Worm (Caenorhabditis elegans) whole organism, L4 larva: ENCODE data around the gene Y69A2AR.50.

Experiments
- F10B5.3 ChIP-seq: sonication (generic microtip); optimal IDR thresholded peaks from 2 replicates; lab custom pipeline; 2016; ENCODE audit warnings: mild to moderate bottlenecking, missing genetic modification characterization, missing compliant biosample characterization
- F26F4.8 ChIP-seq: fragments of 200-800 bp; sonication (Bioruptor generic); conservative IDR thresholded peaks from 2 replicates; pipeline ENCODE4 v1.3.6; 2022; ENCODE audit warnings: missing genetic modification characterization, missing compliant biosample characterization
- F37D6.2 ChIP-seq: sonication (generic microtip); optimal IDR thresholded peaks from 2 replicates; lab custom pipeline; 2016; ENCODE audit warnings: mild to moderate bottlenecking, missing genetic modification characterization, missing compliant biosample characterization
- T26A8.4 ChIP-seq: fragments of 200-800 bp; sonication (Bioruptor generic); IDR thresholded peaks from 2 replicates; pipeline ENCODE4 v1.3.6; 2022; ENCODE audit warnings: missing genetic modification characterization, missing compliant biosample characterization
- Y105C5A.15 ChIP-seq: fragments of 200-800 bp; sonication (Bioruptor generic); IDR thresholded peaks from 2 replicates; pipeline ENCODE4 v1.3.6; 2022; ENCODE audit warnings: missing genetic modification characterization, missing compliant biosample characterization
- Y5F2A.4 ChIP-seq: fragments of 200-800 bp; sonication (Bioruptor generic); optimal IDR thresholded peaks from 2 replicates; lab custom pipeline; 2018; ENCODE audit warnings: mild to moderate bottlenecking, missing genetic modification characterization, missing compliant biosample characterization
- Y75B8A.6 ChIP-seq: fragments of 200-800 bp; sonication (Bioruptor generic); IDR thresholded peaks from 2 replicates; pipeline ENCODE4 v1.3.6; 2022; ENCODE audit warnings: missing genetic modification reagents, missing genetic modification characterization, missing compliant biosample characterization
- ZK337.2 ChIP-seq: fragments of 200-800 bp; sonication (Bioruptor generic); IDR thresholded peaks from 2 replicates; pipeline ENCODE4 v1.3.6; 2022; ENCODE audit warnings: missing genetic modification reagents, missing genetic modification characterization, missing compliant biosample characterization
- aha-1 ChIP-seq: fragments of 150-350 bp; peaks from one replicate; lab custom pipeline; 2014; ENCODE audit warnings: missing biosample characterization, missing genetic modification characterization
- aly-2 ChIP-seq: sonication (generic microtip); optimal IDR thresholded peaks from 2 replicates; lab custom pipeline; 2018; ENCODE audit warnings: missing biosample characterization, missing genetic modification characterization
- ama-1 ChIP-seq: fragments of 150-350 bp; optimal IDR thresholded peaks from 2 replicates; lab custom pipeline; 2014; ENCODE audit warnings: inconsistent platforms, mixed read lengths
- ceh-28 ChIP-seq: fragments of 150-350 bp; optimal IDR thresholded peaks from 2 replicates; lab custom pipeline; 2014; ENCODE audit warnings: missing biosample characterization, missing genetic modification reagents, missing genetic modification characterization
- ceh-32 ChIP-seq: sonication (generic microtip); optimal IDR thresholded peaks from 2 replicates; lab custom pipeline; 2016; ENCODE audit warnings: mild to moderate bottlenecking, missing genetic modification characterization, missing compliant biosample characterization; ENCODE audit not compliant: poor library complexity
- ceh-44 ChIP-seq: fragments of 200-800 bp; sonication (Bioruptor generic); IDR thresholded peaks from 2 replicates; pipeline ENCODE4 v1.3.6; 2022; ENCODE audit warnings: missing genetic modification reagents, missing genetic modification characterization, missing compliant biosample characterization
- ces-1 ChIP-seq: fragments of 150-350 bp; sonication (generic microtip); optimal IDR thresholded peaks from 4 replicates; lab custom pipeline; 2014; ENCODE audit warnings: missing biosample characterization, missing genetic modification reagents, missing genetic modification characterization
- ctbp-1 ChIP-seq: fragments of 200-800 bp; sonication (Bioruptor generic); IDR thresholded peaks from 2 replicates; pipeline ENCODE4 v1.3.6; 2022; ENCODE audit warnings: missing genetic modification reagents, missing genetic modification characterization, missing compliant biosample characterization
- egl-27 ChIP-seq: sonication (generic microtip); optimal IDR thresholded peaks from 3 replicates; lab custom pipeline; 2017; ENCODE audit warnings: missing biosample characterization, missing genetic modification reagents, missing genetic modification characterization
- egl-43 ChIP-seq: fragments of 200-800 bp; sonication (Bioruptor generic); IDR thresholded peaks from 2 replicates; pipeline ENCODE4 v1.3.6; 2022; ENCODE audit warnings: missing genetic modification reagents, missing genetic modification characterization, missing compliant biosample characterization
- fos-1 ChIP-seq: fragments of 150-350 bp; optimal IDR thresholded peaks from 2 replicates; lab custom pipeline; 2014; ENCODE audit warnings: missing biosample characterization, missing genetic modification characterization
- hif-1 ChIP-seq, 2 experiments: sonication (generic microtip); optimal IDR thresholded peaks; 2 replicates each; lab custom pipeline; 2016 to 2017; ENCODE audit warnings: missing compliant biosample characterization in 2 of 2, missing genetic modification characterization in 2 of 2, missing genetic modification reagents in 2 of 2, missing genotype in 2 of 2, mild to moderate bottlenecking in 1 of 2
- lim-7 ChIP-seq: fragments of 200-800 bp; sonication (Bioruptor generic); IDR thresholded peaks from 2 replicates; pipeline ENCODE4 v1.3.6; 2022; ENCODE audit warnings: missing genetic modification characterization, missing compliant biosample characterization
- lin-13 ChIP-seq: fragments of 150-350 bp; optimal IDR thresholded peaks from 2 replicates; lab custom pipeline; 2014; ENCODE audit warnings: missing biosample characterization, missing genetic modification reagents, missing genetic modification characterization
- madf-5 ChIP-seq, 2 experiments: fragments of 200-800 bp; sonication (Bioruptor generic); IDR thresholded peaks; 2 replicates each; pipeline ENCODE4 v1.3.6; 2022; ENCODE audit warnings: missing compliant biosample characterization in 2 of 2, missing genetic modification characterization in 2 of 2
- mdl-1 ChIP-seq, 2 experiments: fragments of 150-350 bp in 1 of 2; sonication (generic microtip) in 1 of 2; optimal IDR thresholded peaks; 2 replicates each; lab custom pipeline; 2014 to 2017; ENCODE audit warnings: missing biosample characterization in 2 of 2, missing genetic modification characterization in 2 of 2
- mep-1 ChIP-seq: fragments of 150-350 bp; sonication (generic microtip); optimal IDR thresholded peaks from 3 replicates; lab custom pipeline; 2014; ENCODE audit warnings: missing biosample characterization, missing genetic modification characterization
- mxl-2 ChIP-seq: fragments of 200-800 bp; sonication (Bioruptor generic); conservative IDR thresholded peaks from 2 replicates; pipeline ENCODE4 v1.3.6; 2022; ENCODE audit warnings: missing genetic modification reagents, missing genetic modification characterization, missing compliant biosample characterization
- nhr-10 ChIP-seq: fragments of 150-350 bp; optimal IDR thresholded peaks from 2 replicates; lab custom pipeline; 2014; ENCODE audit warnings: missing biosample characterization, missing genetic modification characterization
- nhr-111 ChIP-seq: fragments of 200-800 bp; sonication (Bioruptor generic); optimal IDR thresholded peaks from 2 replicates; lab custom pipeline; 2018; ENCODE audit warnings: mild to moderate bottlenecking, missing genetic modification characterization, missing compliant biosample characterization
- nhr-28 ChIP-seq: fragments of 150-350 bp; optimal IDR thresholded peaks from 2 replicates; lab custom pipeline; 2014; ENCODE audit warnings: missing biosample characterization, missing genetic modification characterization
- nhr-42 ChIP-seq: fragments of 200-800 bp; sonication (Bioruptor generic); IDR thresholded peaks from 2 replicates; pipeline ENCODE4 v1.3.6; 2022; ENCODE audit warnings: missing genetic modification characterization, missing compliant biosample characterization
- nhr-77 ChIP-seq: fragments of 150-350 bp; optimal IDR thresholded peaks from 2 replicates; lab custom pipeline; 2014; ENCODE audit warnings: missing biosample characterization, missing genetic modification characterization
- pha-4 ChIP-seq, 2 experiments: fragments of 150-350 bp in 1 of 2; fragments of 200-800 bp in 1 of 2; sonication (Bioruptor generic) in 1 of 2; IDR thresholded peaks in 1 of 2; optimal IDR thresholded peaks in 1 of 2; 2 replicates each; pipeline versions ENCODE4 v1.3.6 to Lab custom; 2014 to 2022; ENCODE audit warnings: missing genetic modification characterization in 2 of 2, missing genetic modification reagents in 2 of 2, missing biosample characterization in 1 of 2, missing compliant biosample characterization in 1 of 2
- sdz-12 ChIP-seq: fragments of 200-800 bp; sonication (Bioruptor generic); optimal IDR thresholded peaks from 2 replicates; lab custom pipeline; 2018; ENCODE audit warnings: mild to moderate bottlenecking, missing genetic modification characterization, missing compliant biosample characterization
- set-16 ChIP-seq: fragments of 200-800 bp; sonication (Bioruptor generic); IDR thresholded peaks from 2 replicates; pipeline ENCODE4 v1.3.6; 2022; ENCODE audit warnings: missing genetic modification reagents, missing genetic modification characterization, missing compliant biosample characterization
- skn-1 ChIP-seq: fragments of 150-350 bp; optimal IDR thresholded peaks from 2 replicates; lab custom pipeline; 2014; ENCODE audit warnings: missing biosample characterization, missing genetic modification characterization
- spr-1 ChIP-seq: sonication (generic microtip); optimal IDR thresholded peaks from 2 replicates; lab custom pipeline; 2016; ENCODE audit warnings: mild to moderate bottlenecking, missing genetic modification characterization, missing compliant biosample characterization
- spr-3 ChIP-seq: fragments of 200-800 bp; sonication (Bioruptor generic); optimal IDR thresholded peaks from 2 replicates; lab custom pipeline; 2018; ENCODE audit warnings: mild to moderate bottlenecking, missing genetic modification characterization, missing compliant biosample characterization
- ztf-11 ChIP-seq: fragments of 150-350 bp; optimal IDR thresholded peaks from 2 replicates; lab custom pipeline; 2014; ENCODE audit warnings: missing biosample characterization, missing genetic modification characterization

Gene Y69A2AR.50

ce11 chrIV:2552276-2552675, 9.9 kb upstream of the Y69A2AR.50 start:
- TF ChIP-seq nhr-28, result no peak
- peak; percentile 81 for TF ChIP-seq ceh-28 (tag; lab: Kevin White, UChicago)

DNA sequence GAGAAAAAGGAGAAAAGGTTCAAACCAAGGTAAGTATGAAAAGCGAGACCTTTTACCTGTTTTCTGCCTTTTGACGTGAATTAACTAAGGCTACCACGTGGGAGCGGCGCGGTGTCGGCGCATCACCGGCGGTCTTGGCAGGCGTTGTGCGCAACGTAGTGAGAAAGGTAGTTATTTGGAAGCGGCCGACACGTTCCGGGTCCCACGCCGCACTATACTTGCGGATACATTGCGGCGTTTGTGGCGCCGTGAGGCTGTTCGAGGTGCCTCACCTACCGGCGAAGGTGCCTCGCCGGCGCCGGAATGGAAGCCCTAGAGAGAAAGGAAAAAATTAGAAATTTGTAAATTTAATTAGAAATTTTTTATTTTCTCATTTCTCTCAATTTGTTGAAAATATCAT, 9.3 kb upstream of the Y69A2AR.50 start:
- TF ChIP-seq Y105C5A.15 (GFP tag; lab: Robert Waterston, UW), result no peak
- no peak for TF ChIP-seq nhr-42 (GFP tag; lab: Robert Waterston, UW)
- TF ChIP-seq nhr-10 (tag; lab: Kevin White, UChicago), result no peak
- TF ChIP-seq nhr-111 (GFP tag; lab: Kevin White, UChicago), result no peak
- TF ChIP-seq T26A8.4 (GFP tag; lab: Robert Waterston, UW), result no peak
- TF ChIP-seq ZK337.2 (GFP tag; lab: Robert Waterston, UW), result no peak
- TF ChIP-seq ztf-11, result no peak
- TF ChIP-seq ama-1, result no peak
- TF ChIP-seq mdl-1 (tag; optimal IDR thresholded peaks at IDR 0.05; lab: Kevin White, UChicago), result no peak
- TF ChIP-seq ces-1, result no peak
- TF ChIP-seq egl-27, result no peak
- TF ChIP-seq Y75B8A.6 (GFP tag; lab: Robert Waterston, UW), result no peak
- no peak for TF ChIP-seq ceh-32 (tag; lab: Kevin White, UChicago)
- TF ChIP-seq egl-43 (GFP tag; lab: Robert Waterston, UW), result 0 out of 2 replicates have a peak, but pooled peaks have one; percentile 53
- no peak for TF ChIP-seq F10B5.3 (tag; lab: Kevin White, UChicago)
- TF ChIP-seq aly-2, result no peak
- TF ChIP-seq fos-1 (tag; lab: Kevin White, UChicago), result no peak
- no peak for TF ChIP-seq F37D6.2 (tag; lab: Kevin White, UChicago)
- TF ChIP-seq spr-1 (tag; lab: Kevin White, UChicago), result no peak
- TF ChIP-seq F26F4.8 (GFP tag; lab: Robert Waterston, UW), result no peak
- TF ChIP-seq mep-1 (tag; lab: Kevin White, UChicago), result no peak
- TF ChIP-seq pha-4 (GFP tag; IDR thresholded peaks at IDR 0.05; lab: Robert Waterston, UW), result no peak
- TF ChIP-seq pha-4 (tag; optimal IDR thresholded peaks at IDR 0.05; lab: Kevin White, UChicago), result no peak
- TF ChIP-seq set-16, result peak; percentile 79; the same call in 1 of the 2 replicates
- TF ChIP-seq madf-5 (GFP tag; IDR thresholded peaks at IDR 0.05; lab: Robert Waterston, UW), result 0 out of 4 replicates have a peak, but pooled peaks of 1 of the 2 experiments have one; percentile 31
- 0 out of 2 replicates have a peak, but pooled peaks have one; percentile 47 for TF ChIP-seq ceh-44 (GFP tag; lab: Robert Waterston, UW)
- TF ChIP-seq spr-3 (GFP tag; lab: Kevin White, UChicago), result no peak
- no peak for TF ChIP-seq lim-7
- no peak for TF ChIP-seq Y5F2A.4 (GFP tag; lab: Kevin White, UChicago)
- no peak for TF ChIP-seq aha-1 (tag; lab: Kevin White, UChicago)
- TF ChIP-seq mxl-2 (GFP tag; lab: Robert Waterston, UW), result no peak
- no peak for TF ChIP-seq nhr-28
- TF ChIP-seq lin-13 (GFP tag; lab: Kevin White, UChicago), result no peak
- no peak for TF ChIP-seq hif-1 (tag; optimal IDR thresholded peaks at IDR 0.05; lab: Kevin White, UChicago)
- no peak for TF ChIP-seq skn-1 (tag; lab: Kevin White, UChicago)
- no peak for TF ChIP-seq nhr-77 (tag; lab: Kevin White, UChicago)
- no peak for TF ChIP-seq sdz-12 (GFP tag; lab: Kevin White, UChicago)

DNA sequence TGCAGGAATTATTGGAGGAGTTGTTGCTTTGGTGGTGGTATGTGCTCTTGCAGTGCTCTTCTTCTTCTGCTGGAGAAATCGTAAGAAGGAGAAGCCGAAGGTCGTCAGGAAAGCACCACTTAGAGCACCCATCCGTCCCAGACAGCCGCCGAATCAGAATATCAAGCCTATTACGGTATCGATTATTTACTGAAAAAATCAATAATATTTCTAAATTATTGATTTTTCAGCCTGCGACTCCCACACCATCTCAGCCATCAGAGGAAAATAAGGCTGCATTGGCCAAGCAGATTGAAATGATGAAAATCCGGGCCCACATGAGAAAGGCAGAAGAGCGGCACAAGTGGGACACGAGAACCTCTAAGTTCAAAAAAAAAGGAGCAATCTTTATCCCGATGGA, 6.0 kb upstream of the Y69A2AR.50 start:
- TF ChIP-seq ceh-28 (tag; lab: Kevin White, UChicago) (peak; percentile 74), ctbp-1 (no peak)
